Fruit fly (Drosophila melanogaster) whole organism, pupa: ENCODE data around the gene CG13065.

Experiments
- CG12605 ChIP-seq: fragments of 200-800 bp; sonication (Bioruptor generic); IDR thresholded peaks from 2 replicates; pipeline ENCODE4 v1.3.6; 2022; ENCODE audit warnings: missing biosample characterization, missing genetic modification characterization
- CG13204 ChIP-seq: fragments of 200-800 bp; sonication (Bioruptor generic); optimal IDR thresholded peaks from 2 replicates; lab custom pipeline; 2018; ENCODE audit warnings: missing biosample characterization, mild to moderate bottlenecking, missing genetic modification characterization, moderate library complexity
- CG17806 ChIP-seq: fragments of 200-800 bp; sonication (Bioruptor generic); optimal IDR thresholded peaks from 2 replicates; lab custom pipeline; 2018; ENCODE audit warnings: missing biosample characterization, mild to moderate bottlenecking, missing genetic modification characterization, moderate library complexity
- CG32121 ChIP-seq: fragments of 200-800 bp; sonication (Bioruptor generic); IDR thresholded peaks from 2 replicates; pipeline ENCODE4 v1.3.6; 2022; ENCODE audit warnings: missing biosample characterization, missing genetic modification characterization
- CG34367 ChIP-seq: fragments of 200-800 bp; sonication (Bioruptor generic); optimal IDR thresholded peaks from 2 replicates; lab custom pipeline; 2018; ENCODE audit warnings: missing biosample characterization, mild to moderate bottlenecking, missing genetic modification characterization
- D1 ChIP-seq: fragments of 200-800 bp; sonication (Bioruptor generic); optimal IDR thresholded peaks from 2 replicates; lab custom pipeline; 2018; ENCODE audit warnings: missing biosample characterization, mild to moderate bottlenecking, missing genetic modification characterization, moderate library complexity
- EcR ChIP-seq: fragments of 200-800 bp; sonication (Bioruptor generic); optimal IDR thresholded peaks from 3 replicates; lab custom pipeline; 2019; ENCODE audit warnings: missing biosample characterization, missing genetic modification characterization, mild to moderate bottlenecking, moderate library complexity, missing genetic modification reagents
- Pif1B ChIP-seq: fragments of 200-800 bp; sonication (Bioruptor generic); optimal IDR thresholded peaks from 3 replicates; lab custom pipeline; 2016; ENCODE audit warnings: missing biosample characterization, missing genetic modification characterization
- gl ChIP-seq: fragments of 200-800 bp; sonication (Bioruptor generic); optimal IDR thresholded peaks from 2 replicates; lab custom pipeline; 2018; ENCODE audit warnings: missing biosample characterization, mild to moderate bottlenecking, missing genetic modification characterization
- rn ChIP-seq: fragments of 200-800 bp; sonication (Bioruptor generic); IDR thresholded peaks from 2 replicates; pipeline ENCODE4 v1.3.6; 2022; ENCODE audit warnings: missing biosample characterization, missing genetic modification characterization

DNA sequence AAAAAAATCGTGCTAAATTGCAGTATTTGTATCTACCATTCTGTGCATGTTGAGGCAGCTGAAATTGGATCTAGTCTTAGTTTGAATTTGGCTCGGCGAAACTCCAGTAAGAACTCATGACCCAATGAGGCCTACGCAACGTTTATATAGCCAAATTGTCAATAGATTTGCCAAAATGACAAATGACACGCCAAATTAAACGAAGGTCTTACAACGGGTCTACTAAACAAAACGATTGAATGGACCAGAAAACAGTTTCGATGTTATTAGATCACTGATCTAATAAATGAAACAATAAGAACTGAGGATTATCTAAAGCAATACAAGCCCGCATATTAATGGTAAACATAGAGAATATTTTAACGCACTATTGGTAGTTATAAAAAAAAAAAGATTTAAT is 43.9 kb downstream of the CG13065 start, which contains the start of gene CG42718:
- no peak for TF ChIP-seq Pif1B
- TF ChIP-seq CG34367 = no peak
- TF ChIP-seq CG12605 (GFP tag; lab: Robert Waterston, UW) = no peak
- no peak for TF ChIP-seq CG13204
- no peak for TF ChIP-seq CG17806 (tag; lab: Kevin White, UChicago)
- no peak for TF ChIP-seq D1
- no peak for TF ChIP-seq CG32121 (GFP tag; lab: Robert Waterston, UW)
- no peak for TF ChIP-seq gl (tag; lab: Kevin White, UChicago)
- TF ChIP-seq rn = no peak
- TF ChIP-seq EcR (GFP tag; lab: Kevin White, UChicago) = no peak
